Fruit fly (Drosophila melanogaster) whole organism, embryonic: ENCODE measurements around the gene CG9338.

Experiments
- Atf3 ChIP-seq: fragments of 200-800 bp; sonication (Bioruptor generic); optimal IDR thresholded peaks from 3 replicates; lab custom pipeline; 2016; ENCODE audit warnings: missing biosample characterization, missing genetic modification characterization
- Bteb2 ChIP-seq: fragments of 200-800 bp; sonication (Bioruptor generic); optimal IDR thresholded peaks from 2 replicates; lab custom pipeline; 2016; ENCODE audit warnings: missing biosample characterization, missing genetic modification characterization
- CG12299 ChIP-seq: fragments of 200-800 bp; sonication (Bioruptor generic); optimal IDR thresholded peaks from 2 replicates; lab custom pipeline; 2018; ENCODE audit warnings: missing biosample characterization, mild to moderate bottlenecking, missing genetic modification characterization
- CG12769 ChIP-seq: fragments of 200-800 bp; sonication (Bioruptor generic); optimal IDR thresholded peaks from 2 replicates; lab custom pipeline; 2019; ENCODE audit warnings: missing biosample characterization, mild to moderate bottlenecking, missing genetic modification characterization, moderate library complexity
- CG13287 ChIP-seq: fragments of 200-800 bp; sonication (Bioruptor generic); IDR thresholded peaks from 2 replicates; pipeline ENCODE4 v1.3.6; 2022; ENCODE audit warnings: missing biosample characterization, missing genetic modification characterization; ENCODE audit not compliant: partially characterized antibody
- CG15073 ChIP-seq: fragments of 200-800 bp; sonication (Bioruptor generic); optimal IDR thresholded peaks from 2 replicates; lab custom pipeline; 2016; ENCODE audit warnings: missing biosample characterization, missing genetic modification characterization
- CG17361 ChIP-seq: fragments of 200-800 bp; sonication (Bioruptor generic); IDR thresholded peaks from 3 replicates; pipeline ENCODE4 v1.3.6; 2022; ENCODE audit warnings: missing biosample characterization, missing genetic modification characterization
- CG18262 ChIP-seq: fragments of 200-800 bp; optimal IDR thresholded peaks from 3 replicates; lab custom pipeline; 2019; ENCODE audit warnings: missing biosample characterization, mild to moderate bottlenecking, missing genetic modification characterization, moderate library complexity
- CG1832 ChIP-seq: fragments of 200-800 bp; sonication (Bioruptor generic); optimal IDR thresholded peaks from 2 replicates; lab custom pipeline; 2017; ENCODE audit warnings: missing biosample characterization, mild to moderate bottlenecking, missing genetic modification characterization, inconsistent platforms
- CG2129 ChIP-seq: fragments of 200-800 bp; sonication (Bioruptor generic); IDR thresholded peaks from 2 replicates; pipeline ENCODE4 v1.3.6; 2022; ENCODE audit warnings: missing biosample characterization, missing genetic modification characterization; ENCODE audit not compliant: partially characterized antibody
- CG3163 ChIP-seq: fragments of 200-800 bp; sonication (Bioruptor generic); optimal IDR thresholded peaks from 3 replicates; lab custom pipeline; 2016; ENCODE audit warnings: missing biosample characterization, missing genetic modification characterization
- CG33557 ChIP-seq: fragments of 200-800 bp; sonication (Bioruptor generic); optimal IDR thresholded peaks from 2 replicates; lab custom pipeline; 2019; ENCODE audit warnings: missing biosample characterization, mild to moderate bottlenecking, missing genetic modification characterization, moderate library complexity
- CG6175 ChIP-seq: fragments of 200-800 bp; sonication (Bioruptor generic); IDR thresholded peaks from 3 replicates; pipeline ENCODE4 v1.3.6; 2022; ENCODE audit warnings: missing biosample characterization, missing genetic modification characterization
- CG6791 ChIP-seq: fragments of 200-800 bp; sonication (Bioruptor generic); IDR thresholded peaks from 3 replicates; pipeline ENCODE4 v1.3.6; 2022; ENCODE audit warnings: missing biosample characterization, missing genetic modification characterization; ENCODE audit not compliant: partially characterized antibody
- CG7963 ChIP-seq: fragments of 200-800 bp; sonication (Bioruptor generic); IDR thresholded peaks from 3 replicates; pipeline ENCODE4 v1.3.6; 2022; ENCODE audit warnings: missing biosample characterization, missing genetic modification characterization; ENCODE audit not compliant: partially characterized antibody
- CG8281 ChIP-seq: fragments of 200-800 bp; sonication (Bioruptor generic); optimal IDR thresholded peaks from 2 replicates; lab custom pipeline; 2018; ENCODE audit warnings: missing biosample characterization, mild to moderate bottlenecking, missing genetic modification characterization, moderate library complexity
- Ets97D ChIP-seq: fragments of 200-800 bp; sonication (Bioruptor generic); optimal IDR thresholded peaks from 3 replicates; lab custom pipeline; 2016; ENCODE audit warnings: missing biosample characterization, missing genetic modification characterization
- GATAe ChIP-seq: fragments of 200-800 bp; sonication (Bioruptor generic); conservative IDR thresholded peaks from 2 replicates; pipeline ENCODE4 v1.3.6; 2022; ENCODE audit warnings: missing biosample characterization, missing genetic modification characterization
- HLH3B ChIP-seq: fragments of 200-800 bp; sonication (Bioruptor generic); IDR thresholded peaks from 2 replicates; pipeline ENCODE4 v1.3.6; 2022; ENCODE audit warnings: missing biosample characterization, missing genetic modification characterization
- PHDP ChIP-seq: fragments of 200-800 bp; sonication (Bioruptor generic); optimal IDR thresholded peaks from 3 replicates; lab custom pipeline; 2018; ENCODE audit warnings: missing biosample characterization, mild to moderate bottlenecking, missing genetic modification characterization, moderate library complexity
- Poxn ChIP-seq: fragments of 200-800 bp; sonication (Bioruptor generic); IDR thresholded peaks from 2 replicates; pipeline ENCODE4 v1.3.6; 2022; ENCODE audit warnings: missing biosample characterization, missing genetic modification characterization
- TFAM ChIP-seq: fragments of 200-800 bp; sonication (Bioruptor generic); optimal IDR thresholded peaks from 2 replicates; lab custom pipeline; 2017; ENCODE audit warnings: missing biosample characterization, missing genetic modification characterization, inconsistent platforms
- al ChIP-seq: fragments of 200-800 bp; sonication (Bioruptor generic); IDR thresholded peaks from 2 replicates; pipeline ENCODE4 v1.3.6; 2022; ENCODE audit warnings: missing biosample characterization, missing genetic modification characterization
- aop ChIP-seq: fragments of 200-800 bp; sonication (Bioruptor generic); IDR thresholded peaks from 2 replicates; pipeline ENCODE4 v1.3.6; 2022; ENCODE audit warnings: missing biosample characterization, missing genetic modification characterization
- ap ChIP-seq: fragments of 200-800 bp; sonication (Bioruptor generic); IDR thresholded peaks from 2 replicates; pipeline ENCODE4 v1.3.6; 2022; ENCODE audit warnings: missing biosample characterization, missing genetic modification characterization
- ash1 ChIP-seq: fragments of 200-800 bp; sonication (Bioruptor generic); optimal IDR thresholded peaks from 2 replicates; lab custom pipeline; 2018; ENCODE audit warnings: missing biosample characterization, mild to moderate bottlenecking, missing genetic modification characterization
- bbx ChIP-seq: fragments of 200-800 bp; sonication (Bioruptor generic); IDR thresholded peaks from 2 replicates; pipeline ENCODE4 v1.3.6; 2022; ENCODE audit warnings: missing biosample characterization, missing genetic modification characterization; ENCODE audit not compliant: partially characterized antibody
- br ChIP-seq: fragments of >200 bp; optimal IDR thresholded peaks from 2 replicates; lab custom pipeline; 2017
- cato ChIP-seq: fragments of 200-800 bp; sonication (Bioruptor generic); optimal IDR thresholded peaks from 2 replicates; lab custom pipeline; 2016; ENCODE audit warnings: missing biosample characterization, missing genetic modification characterization, borderline replicate concordance
- caup ChIP-seq: fragments of 200-800 bp; sonication (Bioruptor generic); optimal IDR thresholded peaks from 3 replicates; lab custom pipeline; 2017; ENCODE audit warnings: missing biosample characterization, mild to moderate bottlenecking, missing genetic modification characterization, moderate library complexity; ENCODE audit not compliant: severe bottlenecking
- danr ChIP-seq: fragments of 200-800 bp; sonication (Bioruptor generic); IDR thresholded peaks from 2 replicates; pipeline ENCODE4 v1.3.6; 2022; ENCODE audit warnings: missing biosample characterization, missing genetic modification characterization
- dysf ChIP-seq: fragments of 200-800 bp; sonication (Bioruptor generic); IDR thresholded peaks from 3 replicates; pipeline ENCODE4 v1.3.6; 2022; ENCODE audit warnings: missing biosample characterization, missing genetic modification characterization
- ems ChIP-seq: fragments of 200-800 bp; sonication (Bioruptor generic); optimal IDR thresholded peaks from 3 replicates; lab custom pipeline; 2016; ENCODE audit warnings: missing biosample characterization, missing genetic modification characterization
- esg ChIP-seq: fragments of 200-800 bp; sonication (Bioruptor generic); conservative IDR thresholded peaks from 2 replicates; pipeline ENCODE4 v1.3.6; 2022; ENCODE audit warnings: missing biosample characterization, missing genetic modification characterization
- hb ChIP-seq: fragments of 200-800 bp; sonication (Bioruptor generic); IDR thresholded peaks from 3 replicates; pipeline ENCODE4 v1.3.6; 2022; ENCODE audit warnings: missing biosample characterization, missing genetic modification characterization; ENCODE audit not compliant: partially characterized antibody
- her ChIP-seq: fragments of 200-800 bp; sonication (Bioruptor generic); optimal IDR thresholded peaks from 2 replicates; lab custom pipeline; 2016; ENCODE audit warnings: missing biosample characterization, missing genetic modification characterization
- insv ChIP-seq, 2 experiments: fragments of 200-800 bp; sonication (Bioruptor generic); optimal IDR thresholded peaks; 3 replicates each; lab custom pipeline; 2016 to 2018; ENCODE audit warnings: missing biosample characterization in 2 of 2, missing genetic modification characterization in 2 of 2
- kah ChIP-seq: fragments of 200-800 bp; sonication (Bioruptor generic); optimal IDR thresholded peaks from 2 replicates; lab custom pipeline; 2018; ENCODE audit warnings: missing biosample characterization, mild to moderate bottlenecking, missing genetic modification characterization
- ken ChIP-seq: fragments of 200-800 bp; sonication (Bioruptor generic); IDR thresholded peaks from 3 replicates; pipeline ENCODE4 v1.3.6; 2022; ENCODE audit warnings: missing biosample characterization, missing genetic modification characterization
- lbe ChIP-seq: fragments of 200-800 bp; sonication (Bioruptor generic); optimal IDR thresholded peaks from 2 replicates; lab custom pipeline; 2016; ENCODE audit warnings: missing biosample characterization, mild to moderate bottlenecking, missing genetic modification characterization
- nmo ChIP-seq: fragments of 200-800 bp; sonication (Bioruptor generic); optimal IDR thresholded peaks from 2 replicates; lab custom pipeline; 2018; ENCODE audit warnings: missing biosample characterization, mild to moderate bottlenecking, missing genetic modification characterization, moderate library complexity
- org-1 ChIP-seq: fragments of 200-800 bp; sonication (Bioruptor generic); optimal IDR thresholded peaks from 2 replicates; lab custom pipeline; 2017; ENCODE audit warnings: missing biosample characterization, missing genetic modification characterization
- phol ChIP-seq: fragments of 200-800 bp; sonication (Bioruptor generic); optimal IDR thresholded peaks from 3 replicates; lab custom pipeline; 2018; ENCODE audit warnings: missing biosample characterization, mild to moderate bottlenecking, missing genetic modification characterization, moderate library complexity
- prd ChIP-seq, 3 experiments: fragments of >200 bp in 2 of 3; fragments of 200-800 bp in 1 of 3; sonication (Bioruptor generic) in 1 of 3; optimal IDR thresholded peaks in 2 of 3; IDR thresholded peaks in 1 of 3; 2 replicates in 2 of 3; 3 replicates in 1 of 3; pipeline versions ENCODE4 v1.3.6 to Lab custom; 2017 to 2022; ENCODE audit warnings: missing biosample characterization in 1 of 3, missing genetic modification characterization in 1 of 3
- pros ChIP-seq: fragments of 200-800 bp; sonication (Bioruptor generic); optimal IDR thresholded peaks from 3 replicates; lab custom pipeline; 2019; ENCODE audit warnings: missing biosample characterization, mild to moderate bottlenecking, missing genetic modification characterization, moderate library complexity
- shn ChIP-seq: fragments of 200-800 bp; sonication (Bioruptor generic); optimal IDR thresholded peaks from 3 replicates; lab custom pipeline; 2016; ENCODE audit warnings: missing biosample characterization, missing genetic modification characterization
- sna ChIP-seq: fragments of 200-800 bp; sonication (Bioruptor generic); IDR thresholded peaks from 2 replicates; pipeline ENCODE4 v1.3.6; 2022; ENCODE audit warnings: missing biosample characterization, missing genetic modification characterization; ENCODE audit not compliant: partially characterized antibody
- ssp ChIP-seq: fragments of 200-800 bp; sonication (Bioruptor generic); IDR thresholded peaks from 2 replicates; pipeline ENCODE4 v1.3.6; 2022; ENCODE audit warnings: missing biosample characterization, missing genetic modification characterization
- trh ChIP-seq: fragments of 200-800 bp; sonication (Bioruptor generic); optimal IDR thresholded peaks from 2 replicates; lab custom pipeline; 2016; ENCODE audit warnings: missing biosample characterization, missing genetic modification characterization
- twi ChIP-seq: fragments of 200-800 bp; optimal IDR thresholded peaks from 2 replicates; lab custom pipeline; 2019; ENCODE audit warnings: missing biosample characterization, mild to moderate bottlenecking, missing genetic modification characterization, moderate library complexity
- yki ChIP-seq: fragments of >200 bp; optimal IDR thresholded peaks from 3 replicates; lab custom pipeline; 2018
- zf30C ChIP-seq: fragments of 200-800 bp; sonication (Bioruptor generic); optimal IDR thresholded peaks from 3 replicates; lab custom pipeline; 2018; ENCODE audit warnings: missing biosample characterization, mild to moderate bottlenecking, missing genetic modification characterization

The CG9338 gene

dm6 chr2L:20911374-20911773 lies 46.4 kb downstream of the CG9338 start (continued):
- TF ChIP-seq nmo = no peak
- TF ChIP-seq br (lab: Kevin White, UChicago) = no peak
- no peak for TF ChIP-seq CG7963 (GFP tag; lab: Robert Waterston, UW)
- TF ChIP-seq aop (GFP tag; lab: Robert Waterston, UW) = no peak
- no peak for TF ChIP-seq prd (optimal IDR thresholded peaks at IDR 0.05; lab: Kevin White, UChicago)
- TF ChIP-seq prd (GFP tag; IDR thresholded peaks at IDR 0.05; lab: Robert Waterston, UW) = no peak
- no peak for TF ChIP-seq Ets97D (GFP tag; lab: Kevin White, UChicago)
- TF ChIP-seq shn (GFP tag; lab: Kevin White, UChicago) = no peak
- no peak for TF ChIP-seq CG3163 (GFP tag; lab: Kevin White, UChicago)
- TF ChIP-seq CG15073 (GFP tag; lab: Kevin White, UChicago) = no peak
- no peak for TF ChIP-seq HLH3B (GFP tag; lab: Robert Waterston, UW)
- no peak for TF ChIP-seq lbe (GFP tag; lab: Kevin White, UChicago)
- no peak for TF ChIP-seq zf30C (GFP tag; lab: Kevin White, UChicago)
- no peak for TF ChIP-seq CG1832 (GFP tag; lab: Kevin White, UChicago)
- TF ChIP-seq hb (GFP tag; lab: Robert Waterston, UW) = no peak
- TF ChIP-seq phol (tag; lab: Kevin White, UChicago) = no peak
- no peak for TF ChIP-seq ash1 (GFP tag; lab: Kevin White, UChicago)
- no peak for TF ChIP-seq pros (GFP tag; lab: Kevin White, UChicago)
- no peak for TF ChIP-seq twi (tag; lab: Kevin White, UChicago)
- no peak for TF ChIP-seq al (GFP tag; lab: Robert Waterston, UW)
- no peak for TF ChIP-seq CG18262 (tag; lab: Kevin White, UChicago)
- no peak for TF ChIP-seq GATAe (GFP tag; lab: Robert Waterston, UW)
- TF ChIP-seq CG33557 (GFP tag; lab: Kevin White, UChicago) = no peak
- no peak for TF ChIP-seq CG8281 (tag; lab: Kevin White, UChicago)
- no peak for TF ChIP-seq kah (GFP tag; lab: Kevin White, UChicago)
- TF ChIP-seq CG12299 (tag; lab: Kevin White, UChicago) = peak; percentile 31
- TF ChIP-seq bbx (GFP tag; lab: Robert Waterston, UW) = no peak
- TF ChIP-seq cato (GFP tag; lab: Kevin White, UChicago) = no peak
- no peak for TF ChIP-seq CG13287
- peak; percentile 24 for TF ChIP-seq caup (GFP tag; lab: Kevin White, UChicago)
- TF ChIP-seq Bteb2 (GFP tag; lab: Kevin White, UChicago) = no peak
- no peak for TF ChIP-seq CG17361 (GFP tag; lab: Robert Waterston, UW)
- no peak for TF ChIP-seq sna (GFP tag; lab: Robert Waterston, UW)
- TF ChIP-seq ken (GFP tag; lab: Robert Waterston, UW) = no peak
- no peak for TF ChIP-seq CG2129
- TF ChIP-seq CG12769 = peak; percentile 60
- no peak for TF ChIP-seq CG6175 (GFP tag; lab: Robert Waterston, UW)
- no peak for TF ChIP-seq ssp (GFP tag; lab: Robert Waterston, UW)
- TF ChIP-seq TFAM = no peak
- TF ChIP-seq Atf3 = no peak
- no peak for TF ChIP-seq dysf (GFP tag; lab: Robert Waterston, UW)
- TF ChIP-seq trh (GFP tag; lab: Kevin White, UChicago) = no peak
- no peak for TF ChIP-seq esg (GFP tag; lab: Robert Waterston, UW)
- TF ChIP-seq insv (GFP tag; optimal IDR thresholded peaks at IDR 0.05; lab: Kevin White, UChicago) = no peak
- no peak for TF ChIP-seq Poxn
- TF ChIP-seq danr = no peak
- TF ChIP-seq ems (GFP tag; lab: Kevin White, UChicago) = no peak
- peak; percentile 36 for TF ChIP-seq org-1 (GFP tag; lab: Kevin White, UChicago)
- TF ChIP-seq ap (GFP tag; lab: Robert Waterston, UW) = no peak
- no peak for TF ChIP-seq CG6791
- no peak for TF ChIP-seq her (GFP tag; lab: Kevin White, UChicago)
- TF ChIP-seq yki (lab: Kevin White, UChicago) = no peak
- peak; percentile 57 for TF ChIP-seq PHDP (tag; lab: Kevin White, UChicago)
